Worm (Caenorhabditis elegans) whole organism, L2 larva: ENCODE results near the gene unc-82.
A peak's percentile ranks its signal among the peaks of the same experiment; 100 is the strongest.

Experiments
- C34F6.9 ChIP-seq: fragments of 150-350 bp; optimal IDR thresholded peaks from 2 replicates; lab custom pipeline; 2014; ENCODE audit warnings: missing biosample characterization, missing genetic modification characterization
- R02D3.7 ChIP-seq: fragments of 150-350 bp; optimal IDR thresholded peaks from 2 replicates; lab custom pipeline; 2014; ENCODE audit warnings: missing biosample characterization, missing genetic modification characterization
- ZK546.5 ChIP-seq: sonication (generic microtip); optimal IDR thresholded peaks from 2 replicates; lab custom pipeline; 2017; ENCODE audit warnings: missing biosample characterization, missing genetic modification characterization
- alr-1 ChIP-seq: fragments of 150-350 bp; optimal IDR thresholded peaks from 2 replicates; lab custom pipeline; 2014; ENCODE audit warnings: missing biosample characterization, missing genetic modification characterization
- aly-2 ChIP-seq: fragments of 150-350 bp; optimal IDR thresholded peaks from 2 replicates; lab custom pipeline; 2014; ENCODE audit warnings: missing biosample characterization, missing genetic modification characterization
- ama-1 ChIP-seq: fragments of 150-350 bp; optimal IDR thresholded peaks from 2 replicates; lab custom pipeline; 2018; ENCODE audit warnings: inconsistent platforms
- blmp-1 ChIP-seq: sonication (generic microtip); optimal IDR thresholded peaks from 2 replicates; lab custom pipeline; 2017; ENCODE audit warnings: missing genetic modification characterization, mild to moderate bottlenecking, missing compliant biosample characterization, antibody characterized with exemption, moderate library complexity; ENCODE audit not compliant: insufficient read depth
- ceh-16 ChIP-seq: fragments of 150-350 bp; optimal IDR thresholded peaks from 2 replicates; lab custom pipeline; 2014; ENCODE audit warnings: missing biosample characterization, missing genetic modification characterization
- crh-2 ChIP-seq: sonication (generic microtip); optimal IDR thresholded peaks from 2 replicates; lab custom pipeline; 2017; ENCODE audit warnings: missing biosample characterization, missing genetic modification characterization
- dmd-4 ChIP-seq: sonication (generic microtip); optimal IDR thresholded peaks from 2 replicates; lab custom pipeline; 2017; ENCODE audit warnings: missing biosample characterization, missing genetic modification characterization
- elt-1 ChIP-seq: fragments of 150-350 bp; optimal IDR thresholded peaks from 2 replicates; lab custom pipeline; 2014; ENCODE audit warnings: missing biosample characterization, missing genetic modification characterization
- elt-3 ChIP-seq: sonication (generic microtip); optimal IDR thresholded peaks from 2 replicates; lab custom pipeline; 2017; ENCODE audit warnings: missing biosample characterization, missing genetic modification characterization
- gmeb-1 ChIP-seq: fragments of 150-350 bp; optimal IDR thresholded peaks from 2 replicates; lab custom pipeline; 2014; ENCODE audit warnings: missing biosample characterization, missing genetic modification characterization
- lin-11 ChIP-seq: fragments of 150-350 bp; sonication (generic microtip); optimal IDR thresholded peaks from 2 replicates; lab custom pipeline; 2014; ENCODE audit warnings: missing biosample characterization, missing genetic modification characterization, inconsistent platforms, mixed read lengths
- lin-13 ChIP-seq: fragments of 150-350 bp; optimal IDR thresholded peaks from 2 replicates; lab custom pipeline; 2014; ENCODE audit warnings: missing biosample characterization, missing genetic modification reagents, missing genetic modification characterization
- lin-39 ChIP-seq: fragments of 150-350 bp; optimal IDR thresholded peaks from 2 replicates; lab custom pipeline; 2014; ENCODE audit warnings: missing biosample characterization, missing genetic modification reagents, missing genetic modification characterization
- lsy-2 ChIP-seq, 2 experiments: fragments of 150-350 bp in 1 of 2; sonication (generic microtip) in 1 of 2; optimal IDR thresholded peaks; 2 replicates each; lab custom pipeline; 2014 to 2017; ENCODE audit warnings: missing biosample characterization in 2 of 2, missing genetic modification characterization in 2 of 2
- mab-5 ChIP-seq: fragments of 150-350 bp; optimal IDR thresholded peaks from 2 replicates; lab custom pipeline; 2014; ENCODE audit warnings: missing biosample characterization, missing genetic modification characterization
- mbf-1 ChIP-seq: sonication (generic microtip); optimal IDR thresholded peaks from 2 replicates; lab custom pipeline; 2017; ENCODE audit warnings: missing biosample characterization, missing genetic modification characterization
- mdl-1 ChIP-seq, 2 experiments: fragments of 150-350 bp in 1 of 2; sonication (generic microtip) in 1 of 2; optimal IDR thresholded peaks; 2 replicates each; lab custom pipeline; 2017; ENCODE audit warnings: missing biosample characterization in 2 of 2, missing genetic modification characterization in 2 of 2
- nhr-10 ChIP-seq: sonication (generic microtip); optimal IDR thresholded peaks from 2 replicates; lab custom pipeline; 2017; ENCODE audit warnings: missing biosample characterization, missing genetic modification characterization
- nhr-12 ChIP-seq: fragments of 150-350 bp; optimal IDR thresholded peaks from 2 replicates; lab custom pipeline; 2014; ENCODE audit warnings: missing biosample characterization, missing genetic modification characterization
- nhr-129 ChIP-seq: fragments of 150-350 bp; optimal IDR thresholded peaks from 2 replicates; lab custom pipeline; 2014; ENCODE audit warnings: missing biosample characterization, missing genetic modification characterization
- nhr-23 ChIP-seq: fragments of 150-350 bp; optimal IDR thresholded peaks from 2 replicates; lab custom pipeline; 2014; ENCODE audit warnings: missing biosample characterization, missing genetic modification reagents, missing genetic modification characterization
- nhr-237 ChIP-seq: fragments of 150-350 bp; optimal IDR thresholded peaks from 2 replicates; lab custom pipeline; 2014; ENCODE audit warnings: missing biosample characterization, missing genetic modification characterization
- nhr-25 ChIP-seq: fragments of 150-350 bp; sonication (generic microtip); optimal IDR thresholded peaks from 3 replicates; lab custom pipeline; 2014; ENCODE audit warnings: missing biosample characterization, missing genetic modification characterization
- nhr-77 ChIP-seq: fragments of 150-350 bp; optimal IDR thresholded peaks from 2 replicates; lab custom pipeline; 2014; ENCODE audit warnings: missing biosample characterization, missing genetic modification characterization
- peb-1 ChIP-seq: fragments of 150-350 bp; optimal IDR thresholded peaks from 2 replicates; lab custom pipeline; 2014; ENCODE audit warnings: missing biosample characterization, missing genetic modification characterization
- sem-4 ChIP-seq: fragments of 150-350 bp; optimal IDR thresholded peaks from 2 replicates; lab custom pipeline; 2014; ENCODE audit warnings: missing biosample characterization, missing genetic modification reagents, missing genetic modification characterization
- skn-1 ChIP-seq: sonication (generic microtip); optimal IDR thresholded peaks from 2 replicates; lab custom pipeline; 2017; ENCODE audit warnings: missing biosample characterization, missing genetic modification characterization
- sma-3 ChIP-seq: sonication (generic microtip); optimal IDR thresholded peaks from 2 replicates; lab custom pipeline; 2016; ENCODE audit warnings: missing genetic modification reagents, missing genetic modification characterization, missing compliant biosample characterization
- unc-39 ChIP-seq: fragments of 150-350 bp; optimal IDR thresholded peaks from 2 replicates; lab custom pipeline; 2014; ENCODE audit warnings: missing biosample characterization, missing genetic modification characterization
- unc-55 ChIP-seq: fragments of 150-350 bp; sonication (generic microtip); optimal IDR thresholded peaks from 3 replicates; lab custom pipeline; 2014; ENCODE audit warnings: missing biosample characterization, missing genetic modification reagents, missing genetic modification characterization
- unc-62 ChIP-seq: fragments of 150-350 bp; optimal IDR thresholded peaks from 2 replicates; lab custom pipeline; 2014; ENCODE audit warnings: missing biosample characterization, missing genetic modification reagents, missing genetic modification characterization
- ztf-1 ChIP-seq: fragments of 200-800 bp; sonication (Bioruptor generic); conservative IDR thresholded peaks from 2 replicates; pipeline ENCODE4 v1.3.6; 2022; ENCODE audit warnings: missing genetic modification characterization, missing compliant biosample characterization

The unc-82 gene

ce11 chrIV:7402077-7402476 is 22.2 kb upstream of the unc-82 start (continued):
- TF ChIP-seq peb-1 (tag; lab: Kevin White, UChicago) (no peak), lin-39 (tag; lab: Kevin White, UChicago) (no peak), sem-4 (tag; lab: Kevin White, UChicago) (peak; percentile 82), alr-1 (no peak), mbf-1 (no peak), C34F6.9 (peak; percentile 92), mdl-1 (tag; optimal IDR thresholded peaks at IDR 0.05; lab: Kevin White, UChicago) (peak in 1 of 2 experiments; percentile 74), nhr-10 (no peak), nhr-23 (no peak), ama-1 (lab: Kevin White, UChicago) (no peak), lsy-2 (tag; optimal IDR thresholded peaks at IDR 0.05; lab: Kevin White, UChicago) (peak; percentile 61 to 79), unc-39 (tag; lab: Kevin White, UChicago) (no peak), nhr-237 (no peak), ceh-16 (tag; lab: Kevin White, UChicago) (no peak), elt-3 (tag; lab: Kevin White, UChicago) (no peak), elt-1 (tag; lab: Kevin White, UChicago) (no peak), unc-55 (GFP tag; lab: Kevin White, UChicago) (peak; percentile 89), gmeb-1 (tag; lab: Kevin White, UChicago) (no peak), nhr-25 (tag; lab: Kevin White, UChicago) (no peak), lin-13 (GFP tag; lab: Kevin White, UChicago) (peak; percentile 59)

ce11 chrIV:7403422-7403821 is 20.9 kb upstream of the unc-82 start:
- no peak for TF ChIP-seq lin-39 (tag; lab: Kevin White, UChicago)
- TF ChIP-seq unc-55 (GFP tag; lab: Kevin White, UChicago) = no peak
- TF ChIP-seq C34F6.9 = no peak
- TF ChIP-seq mab-5 (tag; lab: Kevin White, UChicago) = no peak
- no peak for TF ChIP-seq gmeb-1 (tag; lab: Kevin White, UChicago)
- TF ChIP-seq unc-39 (tag; lab: Kevin White, UChicago) = no peak
- TF ChIP-seq mbf-1 = no peak
- no peak for TF ChIP-seq blmp-1
- TF ChIP-seq lin-13 (GFP tag; lab: Kevin White, UChicago) = no peak
- no peak for TF ChIP-seq mdl-1 (tag; optimal IDR thresholded peaks at IDR 0.05; lab: Kevin White, UChicago)
- no peak for TF ChIP-seq dmd-4 (tag; lab: Kevin White, UChicago)
- TF ChIP-seq, all 48 proteins: peak for 0

- TF ChIP-seq ZK546.5 (tag; lab: Kevin White, UChicago) (no peak), crh-2 (tag; lab: Kevin White, UChicago) (no peak), peb-1 (tag; lab: Kevin White, UChicago) (no peak), nhr-129 (tag; lab: Kevin White, UChicago) (no peak), sma-3 (GFP tag; lab: Kevin White, UChicago) (no peak), R02D3.7 (tag; lab: Kevin White, UChicago) (no peak), nhr-12 (no peak), lin-39 (tag; lab: Kevin White, UChicago) (no peak), nhr-77 (tag; lab: Kevin White, UChicago) (no peak), ztf-1 (GFP tag; lab: Robert Waterston, UW) (no peak), unc-55 (GFP tag; lab: Kevin White, UChicago) (no peak), elt-3 (tag; lab: Kevin White, UChicago) (no peak), nhr-23 (no peak), skn-1 (tag; lab: Kevin White, UChicago) (no peak), lin-11 (no peak)
- TF ChIP-seq, all 48 proteins: peak for 0
Observed at ce11 chrIV:7404934-7405632, 19.2 kb upstream of the unc-82 start, which contains the start of the genes C48A7.16 and egl-19. C48A7.16 (plus strand) TSS chrIV:7405477. egl-19 (plus strand) TSS chrIV:7405582.

ce11 chrIV:7406690-7407089 is 17.6 kb upstream of the unc-82 start:
- TF ChIP-seq nhr-25 (tag; lab: Kevin White, UChicago) (no peak), lsy-2 (tag; optimal IDR thresholded peaks at IDR 0.05; lab: Kevin White, UChicago) (no peak), gmeb-1 (tag; lab: Kevin White, UChicago) (no peak), nhr-237 (no peak), blmp-1 (no peak), ZK546.5 (tag; lab: Kevin White, UChicago) (no peak), aly-2 (no peak), unc-62 (GFP tag; lab: Kevin White, UChicago) (no peak)
- TF ChIP-seq, all 48 proteins: peak for 0
